Worm (Caenorhabditis elegans): ENCODE data around the gene R06F6.12.
A peak's percentile ranks its signal among the peaks of the same experiment; 100 is the strongest.

The R06F6.12 gene

DNA sequence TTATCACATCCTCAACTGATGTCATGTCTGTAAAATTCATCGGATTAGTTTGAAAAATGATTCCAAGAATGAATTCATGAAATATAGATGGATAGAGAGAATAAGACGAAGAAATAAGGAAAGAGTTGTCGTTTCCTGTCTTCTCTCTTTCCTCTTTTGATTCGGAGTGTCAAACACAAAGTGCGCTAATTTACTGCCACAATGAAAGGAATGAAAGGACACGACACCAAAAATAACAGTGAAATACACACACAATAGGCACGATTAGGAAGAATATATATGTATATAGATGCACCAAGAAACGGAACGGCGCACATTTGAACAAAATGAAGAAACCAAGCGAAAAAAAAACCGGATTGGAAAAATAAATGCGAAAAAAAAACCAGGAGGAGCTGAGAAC, 5.2 kb upstream of the R06F6.12 start, which contains the start of gene VM106R.1:
Gene VM106R.1 (minus strand): TSS at position 101 of the 400 bp plus-strand sequence.
- no peak for TF ChIP-seq swsn-7 (tag; optimal IDR thresholded peaks at IDR 0.05)
- peak; percentile 41 for TF ChIP-seq unc-86 (tag; optimal IDR thresholded peaks at IDR 0.05)
- peak; percentile 47 for TF ChIP-seq lin-14 (GFP tag; optimal IDR thresholded peaks at IDR 0.05)
- peak; percentile 14 for TF ChIP-seq nhr-71 (tag; optimal IDR thresholded peaks at IDR 0.05)
- TF ChIP-seq nhr-47 (tag; optimal IDR thresholded peaks at IDR 0.05), result peak; percentile 28

DNA sequence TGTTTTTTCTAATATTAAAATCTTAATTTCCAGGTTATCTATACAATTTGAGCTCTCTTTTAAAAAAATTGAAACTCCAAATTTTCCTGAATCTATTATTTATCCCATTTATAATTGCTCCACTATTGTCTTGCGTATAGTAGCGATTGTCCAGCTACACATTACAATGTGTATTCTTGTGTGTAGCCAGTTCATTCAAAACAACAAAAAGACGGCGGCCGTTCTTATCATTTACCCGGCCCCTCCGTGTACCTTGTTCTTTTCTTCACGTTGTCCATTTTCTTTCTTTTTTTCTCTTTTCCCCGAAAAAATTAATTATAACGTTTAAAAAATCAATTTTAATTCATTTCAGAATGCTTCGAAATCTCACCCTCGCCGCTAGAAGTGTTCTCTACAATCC, 3.2 kb downstream of the R06F6.12 start, which contains the start of gene ech-4:
Gene ech-4 (plus strand): TSS at position 353 of the 400 bp plus-strand sequence.
- no peak for TF ChIP-seq lin-13 (GFP tag; optimal IDR thresholded peaks at IDR 0.05)
- peak in 1 of 2 experiments; percentile 15 for TF ChIP-seq lin-35 (GFP tag; optimal IDR thresholded peaks at IDR 0.05)
- TF ChIP-seq ceh-90 (tag; optimal IDR thresholded peaks at IDR 0.05), result no peak
- peak; percentile 16 for TF ChIP-seq blmp-1 (tag; optimal IDR thresholded peaks at IDR 0.05)
- no peak for TF ChIP-seq ztf-4 (tag; optimal IDR thresholded peaks at IDR 0.05)
- TF ChIP-seq ceh-82 (tag; optimal IDR thresholded peaks at IDR 0.05), result no peak

DNA sequence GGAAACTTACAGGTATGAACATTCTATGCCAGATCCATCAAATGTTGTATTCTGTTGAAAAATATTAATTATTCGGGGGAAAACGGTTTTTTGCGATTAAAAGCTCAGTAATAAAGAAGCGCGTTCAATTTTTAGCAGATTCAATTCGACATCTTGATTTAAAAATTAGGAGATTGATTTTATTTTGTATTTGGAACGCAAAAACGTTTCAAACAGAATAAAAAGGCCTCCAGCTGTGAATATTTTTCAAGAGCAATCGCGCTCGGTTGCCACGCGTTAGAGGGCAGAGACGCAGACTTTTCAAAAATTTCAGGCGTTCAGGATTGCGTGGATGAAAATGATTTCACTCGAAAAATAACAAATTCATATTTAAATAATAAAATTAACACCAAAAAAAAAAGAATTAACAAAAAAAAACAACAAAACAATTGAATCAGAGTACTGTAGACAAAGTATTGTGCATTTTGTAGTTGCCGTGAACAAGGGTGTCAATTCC, 3.9 kb downstream of the R06F6.12 start, which contains the start of gene R06F6.8:
Gene R06F6.8 (minus strand): TSS at position 51 of the 496 bp plus-strand sequence.
- TF ChIP-seq ceh-82 (tag; optimal IDR thresholded peaks at IDR 0.05) (peak in 1 of 3 experiments; percentile 20), fkh-4 (tag; optimal IDR thresholded peaks at IDR 0.05; ENCODE audit: borderline replicate concordance) (no peak), egl-13 (tag; optimal IDR thresholded peaks at IDR 0.05) (no peak), lsy-2 (tag; optimal IDR thresholded peaks at IDR 0.05) (peak in 1 of 2 experiments; percentile 59), sptf-1 (tag; optimal IDR thresholded peaks at IDR 0.05) (no peak), irx-1 (tag; optimal IDR thresholded peaks at IDR 0.05) (no peak), tlp-1 (tag; optimal IDR thresholded peaks at IDR 0.05) (no peak), jun-1 (tag; optimal IDR thresholded peaks at IDR 0.05) (no peak), C16A3.4 (tag; optimal IDR thresholded peaks at IDR 0.05) (peak; percentile 19), nhr-11 (tag; optimal IDR thresholded peaks at IDR 0.05) (no peak), efl-3 (GFP tag; optimal IDR thresholded peaks at IDR 0.05) (no peak), nhr-90 (tag; optimal IDR thresholded peaks at IDR 0.05; ENCODE audit: poor library complexity) (no peak), unc-130 (tag; optimal IDR thresholded peaks at IDR 0.05) (peak; percentile 23), nhr-71 (tag; optimal IDR thresholded peaks at IDR 0.05) (peak; percentile 25), elt-3 (tag; optimal IDR thresholded peaks at IDR 0.05) (peak in 1 of 6 experiments; percentile 22), dpl-1 (GFP tag; optimal IDR thresholded peaks at IDR 0.05) (peak; percentile 33 to 70 (median 51)), ztf-11 (tag; optimal IDR thresholded peaks at IDR 0.05) (no peak), ztf-4 (tag; optimal IDR thresholded peaks at IDR 0.05) (no peak), nhr-76 (tag; optimal IDR thresholded peaks at IDR 0.05) (no peak), nhr-47 (tag; optimal IDR thresholded peaks at IDR 0.05) (no peak), F16B12.6 (tag; optimal IDR thresholded peaks at IDR 0.05) (peak; percentile 32), lin-15B (tag; optimal IDR thresholded peaks at IDR 0.05) (peak; percentile 48), mep-1 (tag; optimal IDR thresholded peaks at IDR 0.05) (peak; percentile 59), skn-1 (tag; optimal IDR thresholded peaks at IDR 0.05) (peak; percentile 15), lin-35 (GFP tag; optimal IDR thresholded peaks at IDR 0.05) (peak; percentile 34 to 62), egl-27 (tag; optimal IDR thresholded peaks at IDR 0.05) (no peak), xbp-1 (tag; optimal IDR thresholded peaks at IDR 0.05) (no peak), efl-1 (optimal IDR thresholded peaks at IDR 0.05) (peak; percentile 56 to 58), efl-1 (GFP tag; optimal IDR thresholded peaks at IDR 0.05 in 1 of 2) (peak; percentile 58 to 95)

DNA sequence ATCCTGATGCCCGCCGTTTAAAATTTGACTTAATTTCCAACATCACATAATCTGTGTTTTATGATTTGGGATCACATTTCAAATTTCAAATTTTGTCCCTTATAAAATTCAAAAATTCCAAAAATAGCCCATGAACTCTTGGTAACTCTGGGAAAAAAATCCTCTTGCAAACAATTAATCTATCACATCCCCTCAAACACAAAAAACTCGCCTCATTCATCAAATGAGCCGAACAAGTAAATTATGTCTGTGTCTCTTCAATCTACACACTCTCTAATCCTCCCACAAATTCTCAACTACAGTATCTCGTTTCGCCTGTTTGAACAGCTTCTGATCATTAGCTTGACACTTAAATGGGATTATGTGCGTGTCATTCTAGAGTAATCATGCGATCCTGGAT, 13.2 kb downstream of the R06F6.12 start, which contains the start of gene msrp-7:
Gene msrp-7 (plus strand): TSS at position 301 of the 400 bp plus-strand sequence.
- TF ChIP-seq mdl-1 (tag; optimal IDR thresholded peaks at IDR 0.05) (no peak), zip-4 (GFP tag; optimal IDR thresholded peaks at IDR 0.05) (no peak), ceh-63 (GFP tag; optimal IDR thresholded peaks at IDR 0.05) (no peak), lir-3 (tag; optimal IDR thresholded peaks at IDR 0.05; ENCODE audit: poor library complexity) (no peak), ama-1 (optimal IDR thresholded peaks at IDR 0.05) (no peak), grh-1 (GFP tag; IDR thresholded peaks at IDR 0.05) (no peak), aha-1 (tag; optimal IDR thresholded peaks at IDR 0.05) (no peak), skn-1 (tag; optimal IDR thresholded peaks at IDR 0.05) (no peak), fkh-8 (tag; optimal IDR thresholded peaks at IDR 0.05) (no peak), ceh-8 (GFP tag; optimal IDR thresholded peaks at IDR 0.05) (no peak), C16A3.4 (tag; optimal IDR thresholded peaks at IDR 0.05) (no peak), nhr-12 (tag; optimal IDR thresholded peaks at IDR 0.05) (no peak), lsy-2 (tag; optimal IDR thresholded peaks at IDR 0.05) (no peak), fos-1 (tag; optimal IDR thresholded peaks at IDR 0.05) (no peak), lin-14 (GFP tag; optimal IDR thresholded peaks at IDR 0.05) (no peak), ztf-11 (tag; optimal IDR thresholded peaks at IDR 0.05) (no peak), nhr-77 (tag; optimal IDR thresholded peaks at IDR 0.05) (no peak), ceh-90 (tag; optimal IDR thresholded peaks at IDR 0.05) (no peak), nhr-11 (tag; optimal IDR thresholded peaks at IDR 0.05) (no peak), fkh-10 (GFP tag; optimal IDR thresholded peaks at IDR 0.05) (no peak)

Data from whole organism, L1 larva.